Worm (Caenorhabditis elegans) whole organism, mixed stage, embryonic: ENCODE data around the gene D2062.1.
"Not testable (repeated sequence)": the region's sequence is repeated elsewhere in the genome, so short reads cannot be mapped to it uniquely, and the experiment has no call there.

Experiments
- bed-3 ChIP-seq: fragments of 200-800 bp; sonication (Bioruptor generic); optimal IDR thresholded peaks from 3 replicates; lab custom pipeline; 2018; ENCODE audit warnings: mild to moderate bottlenecking, missing genetic modification characterization, moderate library complexity, missing compliant biosample characterization
- blmp-1 ChIP-seq: fragments of 150-350 bp; optimal IDR thresholded peaks from 2 replicates; lab custom pipeline; 2014; ENCODE audit warnings: missing biosample characterization, missing genetic modification characterization
- elt-3 ChIP-seq: fragments of 150-350 bp; optimal IDR thresholded peaks from 2 replicates; lab custom pipeline; 2014; ENCODE audit warnings: missing biosample characterization, missing genetic modification characterization
- lin-13 ChIP-seq: fragments of 150-350 bp; optimal IDR thresholded peaks from 2 replicates; lab custom pipeline; 2014; ENCODE audit warnings: missing biosample characterization, missing genetic modification characterization
- lin-32 ChIP-seq: fragments of 200-800 bp; sonication (Bioruptor generic); optimal IDR thresholded peaks from 2 replicates; lab custom pipeline; 2018; ENCODE audit warnings: mild to moderate bottlenecking, missing genetic modification characterization, missing compliant biosample characterization
- mab-5 ChIP-seq: fragments of 150-350 bp; optimal IDR thresholded peaks from 2 replicates; lab custom pipeline; 2014; ENCODE audit warnings: missing biosample characterization, missing genetic modification characterization
- mep-1 ChIP-seq: fragments of 150-350 bp; optimal IDR thresholded peaks from 2 replicates; lab custom pipeline; 2017; ENCODE audit warnings: missing biosample characterization, missing genetic modification reagents, missing genetic modification characterization, inconsistent platforms
- nhr-237 ChIP-seq: fragments of 150-350 bp; optimal IDR thresholded peaks from 2 replicates; lab custom pipeline; 2014; ENCODE audit warnings: missing biosample characterization, missing genetic modification characterization
- nhr-28 ChIP-seq: fragments of 150-350 bp; optimal IDR thresholded peaks from 2 replicates; lab custom pipeline; 2014; ENCODE audit warnings: missing biosample characterization, missing genetic modification characterization
- nhr-76 ChIP-seq: sonication (generic microtip); optimal IDR thresholded peaks from 2 replicates; lab custom pipeline; 2017; ENCODE audit warnings: missing biosample characterization, missing genetic modification characterization
- pha-4 ChIP-seq: fragments of 150-350 bp; optimal IDR thresholded peaks from 2 replicates; lab custom pipeline; 2018; ENCODE audit warnings: missing biosample characterization, missing genetic modification reagents, missing genetic modification characterization
- unc-39 ChIP-seq: fragments of 150-350 bp; optimal IDR thresholded peaks from 2 replicates; lab custom pipeline; 2014; ENCODE audit warnings: missing biosample characterization, missing genetic modification characterization
- unc-62 ChIP-seq: fragments of 150-350 bp; optimal IDR thresholded peaks from 2 replicates; lab custom pipeline; 2014; ENCODE audit warnings: missing biosample characterization, missing genetic modification reagents, missing genetic modification characterization
- ztf-11 ChIP-seq: fragments of 150-350 bp; optimal IDR thresholded peaks from 2 replicates; lab custom pipeline; 2014; ENCODE audit warnings: missing biosample characterization, missing genetic modification characterization

DNA sequence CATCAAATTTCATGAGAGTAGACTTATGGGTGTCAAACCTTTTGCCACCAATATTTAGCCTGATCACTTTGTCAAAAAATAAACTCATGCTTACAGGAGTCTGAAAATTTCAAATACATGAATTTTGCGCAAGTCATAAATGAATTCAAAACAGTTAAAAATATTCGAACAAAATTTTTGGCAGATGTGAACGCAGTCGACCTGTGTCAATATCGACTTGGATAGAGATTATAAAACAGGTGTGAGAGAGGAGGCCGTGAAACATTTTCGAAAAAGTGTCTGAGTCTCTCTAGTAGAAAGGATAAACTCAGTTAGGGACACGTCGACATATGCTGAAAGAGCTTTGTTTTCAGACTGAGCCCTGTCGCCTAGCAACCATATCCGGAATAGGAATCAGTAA is 15.5 kb downstream of the D2062.1 start, which contains the start of gene F22E5.12:
- TF ChIP-seq nhr-237 (tag; lab: Kevin White, UChicago); nhr-76; mep-1 (tag; lab: Kevin White, UChicago); nhr-28 (tag; lab: Kevin White, UChicago); unc-62 (GFP tag; lab: Kevin White, UChicago); bed-3 (GFP tag; lab: Kevin White, UChicago); blmp-1 (tag; lab: Kevin White, UChicago); ztf-11 (tag; lab: Kevin White, UChicago); unc-39 (tag; lab: Kevin White, UChicago); elt-3 (tag; lab: Kevin White, UChicago); lin-13 (tag; lab: Kevin White, UChicago); pha-4 (tag; lab: Kevin White, UChicago); mab-5 (tag; lab: Kevin White, UChicago); lin-32 (GFP tag; lab: Kevin White, UChicago): not testable (repeated sequence)
